Worm (Caenorhabditis elegans) whole organism, late embryonic: ENCODE data around the gene Y54G2A.76.

Experiments
- nhr-11 ChIP-seq: fragments of 150-350 bp; optimal IDR thresholded peaks from 2 replicates; lab custom pipeline; 2014; ENCODE audit warnings: missing biosample characterization, missing genetic modification characterization
- syd-9 ChIP-seq: sonication (generic microtip); optimal IDR thresholded peaks from 2 replicates; lab custom pipeline; 2016; ENCODE audit warnings: mild to moderate bottlenecking, missing genetic modification characterization, moderate library complexity, missing compliant biosample characterization

- no peak for TF ChIP-seq nhr-11 (tag; lab: Kevin White, UChicago)
- TF ChIP-seq syd-9, result no peak
These were observed 7.0 kb upstream of the Y54G2A.76 start for ce11 chrIV:2802193-2802592.
